Fruit fly (Drosophila melanogaster) whole organism, embryonic: ENCODE data around the gene Sems.

ENCODE experiments used
- B-H1 ChIP-seq: fragments of 200-800 bp; sonication (Bioruptor generic); IDR thresholded peaks from 3 replicates; pipeline ENCODE4 v1.3.6; 2022; ENCODE audit warnings: missing biosample characterization, missing genetic modification characterization
- CG13775 ChIP-seq: fragments of 200-800 bp; sonication (Bioruptor generic); optimal IDR thresholded peaks from 3 replicates; lab custom pipeline; 2017; ENCODE audit warnings: missing biosample characterization, mild to moderate bottlenecking, missing genetic modification characterization
- CG14965 ChIP-seq: fragments of 200-800 bp; sonication (Bioruptor generic); optimal IDR thresholded peaks from 2 replicates; lab custom pipeline; 2016; ENCODE audit warnings: missing biosample characterization, missing genetic modification characterization, borderline replicate concordance
- CG16813 ChIP-seq: fragments of 200-800 bp; sonication (Bioruptor generic); IDR thresholded peaks from 3 replicates; pipeline ENCODE4 v1.3.6; 2022; ENCODE audit warnings: missing biosample characterization, missing genetic modification characterization; ENCODE audit not compliant: partially characterized antibody
- CG4360 ChIP-seq: fragments of 200-800 bp; sonication (Bioruptor generic); IDR thresholded peaks from 2 replicates; pipeline ENCODE4 v1.3.6; 2022; ENCODE audit warnings: missing biosample characterization, missing genetic modification characterization
- tgo ChIP-seq: fragments of 200-800 bp; sonication (Bioruptor generic); IDR thresholded peaks from 3 replicates; pipeline ENCODE4 v1.3.6; 2022; ENCODE audit warnings: missing biosample characterization, missing genetic modification characterization
- trh ChIP-seq: fragments of 200-800 bp; sonication (Bioruptor generic); optimal IDR thresholded peaks from 2 replicates; lab custom pipeline; 2016; ENCODE audit warnings: missing biosample characterization, missing genetic modification characterization

dm6 chr3L:20915111-20915510, 41.4 kb downstream of the Sems start:
- TF ChIP-seq trh (GFP tag; lab: Kevin White, UChicago) (no peak), B-H1 (no peak), tgo (GFP tag; lab: Robert Waterston, UW) (no peak), CG14965 (GFP tag; lab: Kevin White, UChicago) (no peak), CG4360 (no peak), CG16813 (GFP tag; lab: Robert Waterston, UW) (no peak), CG13775 (no peak)
